Fruit fly (Drosophila melanogaster): ENCODE measurements around the gene E5.

E5 gene

dm6 chr3R:13914760-13915417 lies 40.2 kb upstream of the E5 start:
- TF ChIP-seq pros (GFP tag; optimal IDR thresholded peaks at IDR 0.05) (no peak), unpg (GFP tag; optimal IDR thresholded peaks at IDR 0.05) (peak; percentile 84), CG2199 (GFP tag; IDR thresholded peaks at IDR 0.05) (no peak), Sin3A (optimal IDR thresholded peaks at IDR 0.05) (no peak), grau (tag; optimal IDR thresholded peaks at IDR 0.05) (peak; percentile 74), Sry-β (GFP tag; optimal IDR thresholded peaks at IDR 0.05) (peak; percentile 4), E2f1 (GFP tag; IDR thresholded peaks at IDR 0.05) (peak; percentile 65), CG8388 (GFP tag; optimal IDR thresholded peaks at IDR 0.05) (peak; percentile 74), klu (GFP tag; IDR thresholded peaks at IDR 0.05) (peak; percentile 55), tap (tag; optimal IDR thresholded peaks at IDR 0.05) (peak; percentile 74), CG1603 (tag; optimal IDR thresholded peaks at IDR 0.05) (peak; percentile 84), scrt (GFP tag; optimal IDR thresholded peaks at IDR 0.05) (peak; percentile 70), Oli (tag; optimal IDR thresholded peaks at IDR 0.05) (peak; percentile 82), Gsc (GFP tag; IDR thresholded peaks at IDR 0.05) (peak; percentile 61), CG2120 (GFP tag; optimal IDR thresholded peaks at IDR 0.05) (peak; percentile 63), dysf (GFP tag; IDR thresholded peaks at IDR 0.05) (peak; percentile 89), CG34376 (GFP tag; optimal IDR thresholded peaks at IDR 0.05) (no peak), CoRest (tag; optimal IDR thresholded peaks at IDR 0.05) (peak; percentile 83), fd64A (GFP tag; optimal IDR thresholded peaks at IDR 0.05) (peak; percentile 44), CG31365 (tag; optimal IDR thresholded peaks at IDR 0.05) (peak; percentile 39), CG16815 (GFP tag; optimal IDR thresholded peaks at IDR 0.05) (peak; percentile 27), dimm (GFP tag; IDR thresholded peaks at IDR 0.05) (peak; percentile 67), CG18476 (GFP tag; optimal IDR thresholded peaks at IDR 0.05) (peak; percentile 45), Asciz (GFP tag; optimal IDR thresholded peaks at IDR 0.05) (peak; percentile 70), Awh (GFP tag; IDR thresholded peaks at IDR 0.05) (peak; percentile 57), CG9797 (GFP tag; optimal IDR thresholded peaks at IDR 0.05) (no peak), CG7987 (GFP tag; optimal IDR thresholded peaks at IDR 0.05) (no peak), CG4360 (GFP tag; IDR thresholded peaks at IDR 0.05) (no peak), trem (tag; optimal IDR thresholded peaks at IDR 0.05) (peak; percentile 63), CG15514 (GFP tag; optimal IDR thresholded peaks at IDR 0.05) (peak; percentile 47), crol (GFP tag; IDR thresholded peaks at IDR 0.05) (no peak), CG13296 (GFP tag; optimal IDR thresholded peaks at IDR 0.05) (peak; percentile 66), CG1792 (GFP tag; optimal IDR thresholded peaks at IDR 0.05) (peak; percentile 65), gcm2 (GFP tag; optimal IDR thresholded peaks at IDR 0.05) (peak; percentile 25), CG18619 (GFP tag; optimal IDR thresholded peaks at IDR 0.05) (peak; percentile 39), corto (GFP tag; optimal IDR thresholded peaks at IDR 0.05) (no peak), pzg (GFP tag; optimal IDR thresholded peaks at IDR 0.05) (no peak), CG10274 (GFP tag; optimal IDR thresholded peaks at IDR 0.05) (peak; percentile 57), dmrt11E (tag; optimal IDR thresholded peaks at IDR 0.05) (peak; percentile 68), CG6791 (GFP tag; IDR thresholded peaks at IDR 0.05; ENCODE audit: partially characterized antibody) (no peak), CG10321 (GFP tag; IDR thresholded peaks at IDR 0.05) (0 out of 2 replicates have a peak, but pooled peaks have one; percentile 26), trh (GFP tag; optimal IDR thresholded peaks at IDR 0.05) (peak; percentile 33), crc (GFP tag; optimal IDR thresholded peaks at IDR 0.05) (peak; percentile 62), CG4707 (GFP tag; optimal IDR thresholded peaks at IDR 0.05) (peak; percentile 47), lmd (GFP tag; IDR thresholded peaks at IDR 0.05) (peak; percentile 85), CG12391 (tag; optimal IDR thresholded peaks at IDR 0.05) (peak; percentile 80), tin (GFP tag; optimal IDR thresholded peaks at IDR 0.05) (peak; percentile 80), Dek (tag; optimal IDR thresholded peaks at IDR 0.05) (peak; percentile 53), CG11247 (GFP tag; IDR thresholded peaks at IDR 0.05) (peak; percentile 75), cas (GFP tag; IDR thresholded peaks at IDR 0.05) (0 out of 2 replicates have a peak, but pooled peaks have one; percentile 33)

Data from whole organism, embryonic.